Worm (Caenorhabditis elegans) whole organism, L2 larva: ENCODE data around the gene clec-264.

Experiments used
- F13H6.1 ChIP-seq: sonication (generic microtip); optimal IDR thresholded peaks from 2 replicates; lab custom pipeline; 2016; ENCODE audit warnings: missing genetic modification characterization, missing compliant biosample characterization
- R02D3.7 ChIP-seq: fragments of 150-350 bp; optimal IDR thresholded peaks from 2 replicates; lab custom pipeline; 2014; ENCODE audit warnings: missing biosample characterization, missing genetic modification characterization
- Y55F3AM.14 ChIP-seq: fragments of 200-800 bp; sonication (Bioruptor generic); optimal IDR thresholded peaks from 2 replicates; lab custom pipeline; 2018; ENCODE audit warnings: mild to moderate bottlenecking, missing genetic modification characterization, missing compliant biosample characterization
- ZK546.5 ChIP-seq: sonication (generic microtip); optimal IDR thresholded peaks from 2 replicates; lab custom pipeline; 2017; ENCODE audit warnings: missing biosample characterization, missing genetic modification characterization
- alr-1 ChIP-seq: fragments of 150-350 bp; optimal IDR thresholded peaks from 2 replicates; lab custom pipeline; 2014; ENCODE audit warnings: missing biosample characterization, missing genetic modification characterization
- aly-2 ChIP-seq: fragments of 150-350 bp; optimal IDR thresholded peaks from 2 replicates; lab custom pipeline; 2014; ENCODE audit warnings: missing biosample characterization, missing genetic modification characterization
- ama-1 ChIP-seq: fragments of 150-350 bp; optimal IDR thresholded peaks from 2 replicates; lab custom pipeline; 2018; ENCODE audit warnings: inconsistent platforms
- blmp-1 ChIP-seq: sonication (generic microtip); optimal IDR thresholded peaks from 2 replicates; lab custom pipeline; 2017; ENCODE audit warnings: missing genetic modification characterization, mild to moderate bottlenecking, missing compliant biosample characterization, antibody characterized with exemption, moderate library complexity; ENCODE audit not compliant: insufficient read depth
- ceh-16 ChIP-seq: fragments of 150-350 bp; optimal IDR thresholded peaks from 2 replicates; lab custom pipeline; 2014; ENCODE audit warnings: missing biosample characterization, missing genetic modification characterization
- ceh-82 ChIP-seq: fragments of 150-350 bp; optimal IDR thresholded peaks from 2 replicates; lab custom pipeline; 2014; ENCODE audit warnings: missing biosample characterization, missing genetic modification characterization
- crh-2 ChIP-seq: sonication (generic microtip); optimal IDR thresholded peaks from 2 replicates; lab custom pipeline; 2017; ENCODE audit warnings: missing biosample characterization, missing genetic modification characterization
- dmd-4 ChIP-seq: sonication (generic microtip); optimal IDR thresholded peaks from 2 replicates; lab custom pipeline; 2017; ENCODE audit warnings: missing biosample characterization, missing genetic modification characterization
- egl-27 ChIP-seq: sonication (generic microtip); optimal IDR thresholded peaks from 3 replicates; lab custom pipeline; 2017; ENCODE audit warnings: missing biosample characterization, missing genetic modification reagents, missing genetic modification characterization
- elt-1 ChIP-seq: fragments of 150-350 bp; optimal IDR thresholded peaks from 2 replicates; lab custom pipeline; 2014; ENCODE audit warnings: missing biosample characterization, missing genetic modification characterization
- fos-1 ChIP-seq: fragments of 150-350 bp; optimal IDR thresholded peaks from 2 replicates; lab custom pipeline; 2014; ENCODE audit warnings: missing biosample characterization, missing genetic modification characterization
- gmeb-1 ChIP-seq: fragments of 150-350 bp; optimal IDR thresholded peaks from 2 replicates; lab custom pipeline; 2014; ENCODE audit warnings: missing biosample characterization, missing genetic modification characterization
- lin-39 ChIP-seq: fragments of 150-350 bp; optimal IDR thresholded peaks from 2 replicates; lab custom pipeline; 2014; ENCODE audit warnings: missing biosample characterization, missing genetic modification reagents, missing genetic modification characterization
- lsy-2 ChIP-seq, 2 experiments: fragments of 150-350 bp in 1 of 2; sonication (generic microtip) in 1 of 2; optimal IDR thresholded peaks; 2 replicates each; lab custom pipeline; 2014 to 2017; ENCODE audit warnings: missing biosample characterization in 2 of 2, missing genetic modification characterization in 2 of 2
- mdl-1 ChIP-seq, 2 experiments: fragments of 150-350 bp in 1 of 2; sonication (generic microtip) in 1 of 2; optimal IDR thresholded peaks; 2 replicates each; lab custom pipeline; 2017; ENCODE audit warnings: missing biosample characterization in 2 of 2, missing genetic modification characterization in 2 of 2
- nhr-11 ChIP-seq: fragments of 150-350 bp; optimal IDR thresholded peaks from 2 replicates; lab custom pipeline; 2014; ENCODE audit warnings: missing biosample characterization, missing genetic modification characterization
- nhr-12 ChIP-seq: fragments of 150-350 bp; optimal IDR thresholded peaks from 2 replicates; lab custom pipeline; 2014; ENCODE audit warnings: missing biosample characterization, missing genetic modification characterization
- nhr-129 ChIP-seq: fragments of 150-350 bp; optimal IDR thresholded peaks from 2 replicates; lab custom pipeline; 2014; ENCODE audit warnings: missing biosample characterization, missing genetic modification characterization
- nhr-21 ChIP-seq: fragments of 150-350 bp; optimal IDR thresholded peaks from 2 replicates; lab custom pipeline; 2014; ENCODE audit warnings: missing biosample characterization, missing genetic modification characterization
- nhr-23 ChIP-seq: fragments of 150-350 bp; optimal IDR thresholded peaks from 2 replicates; lab custom pipeline; 2014; ENCODE audit warnings: missing biosample characterization, missing genetic modification reagents, missing genetic modification characterization
- nhr-25 ChIP-seq: fragments of 150-350 bp; sonication (generic microtip); optimal IDR thresholded peaks from 3 replicates; lab custom pipeline; 2014; ENCODE audit warnings: missing biosample characterization, missing genetic modification characterization
- nhr-77 ChIP-seq: fragments of 150-350 bp; optimal IDR thresholded peaks from 2 replicates; lab custom pipeline; 2014; ENCODE audit warnings: missing biosample characterization, missing genetic modification characterization
- peb-1 ChIP-seq: fragments of 150-350 bp; optimal IDR thresholded peaks from 2 replicates; lab custom pipeline; 2014; ENCODE audit warnings: missing biosample characterization, missing genetic modification characterization
- sem-4 ChIP-seq: fragments of 150-350 bp; optimal IDR thresholded peaks from 2 replicates; lab custom pipeline; 2014; ENCODE audit warnings: missing biosample characterization, missing genetic modification reagents, missing genetic modification characterization
- sma-9 ChIP-seq, 2 experiments: fragments of 150-350 bp in 1 of 2; sonication (generic microtip) in 1 of 2; optimal IDR thresholded peaks; 2 replicates each; lab custom pipeline; 2014 to 2016; ENCODE audit warnings: missing genetic modification characterization in 2 of 2, mild to moderate bottlenecking in 1 of 2, missing biosample characterization in 1 of 2, missing compliant biosample characterization in 1 of 2, missing genetic modification reagents in 1 of 2, moderate library complexity in 1 of 2
- snpc-4 ChIP-seq: fragments of 150-350 bp; optimal IDR thresholded peaks from 2 replicates; lab custom pipeline; 2014; ENCODE audit warnings: missing biosample characterization, missing genetic modification characterization
- unc-39 ChIP-seq: fragments of 150-350 bp; optimal IDR thresholded peaks from 2 replicates; lab custom pipeline; 2014; ENCODE audit warnings: missing biosample characterization, missing genetic modification characterization
- unc-55 ChIP-seq: fragments of 150-350 bp; sonication (generic microtip); optimal IDR thresholded peaks from 3 replicates; lab custom pipeline; 2014; ENCODE audit warnings: missing biosample characterization, missing genetic modification reagents, missing genetic modification characterization
- unc-62 ChIP-seq: fragments of 150-350 bp; optimal IDR thresholded peaks from 2 replicates; lab custom pipeline; 2014; ENCODE audit warnings: missing biosample characterization, missing genetic modification reagents, missing genetic modification characterization
- zag-1 ChIP-seq: fragments of 150-350 bp; optimal IDR thresholded peaks from 2 replicates; lab custom pipeline; 2014; ENCODE audit warnings: missing biosample characterization, missing genetic modification characterization
- ztf-1 ChIP-seq: fragments of 200-800 bp; sonication (Bioruptor generic); conservative IDR thresholded peaks from 2 replicates; pipeline ENCODE4 v1.3.6; 2022; ENCODE audit warnings: missing genetic modification characterization, missing compliant biosample characterization
- ztf-11 ChIP-seq: sonication (generic microtip); optimal IDR thresholded peaks from 2 replicates; lab custom pipeline; 2017; ENCODE audit warnings: missing biosample characterization, missing genetic modification characterization
- ztf-4 ChIP-seq: fragments of 150-350 bp; optimal IDR thresholded peaks from 2 replicates; lab custom pipeline; 2014; ENCODE audit warnings: missing biosample characterization, missing genetic modification characterization

clec-264 gene

ce11 chrV:20824962-20825609, 25.4 kb downstream of the clec-264 start, which contains the start of the genes gcy-22 and grl-14:
TSS of gene gcy-22 (minus strand) at chrV:20825062.
TSS of gene grl-14 (plus strand) at chrV:20825559.
- TF ChIP-seq blmp-1 (tag; lab: Kevin White, UChicago) (no peak), nhr-77 (tag; lab: Kevin White, UChicago) (no peak), mdl-1 (tag; optimal IDR thresholded peaks at IDR 0.05; lab: Kevin White, UChicago) (no peak), sem-4 (no peak), ztf-1 (no peak), ztf-11 (tag; lab: Kevin White, UChicago) (no peak), nhr-23 (tag; lab: Kevin White, UChicago) (no peak), gmeb-1 (no peak), snpc-4 (tag; lab: Kevin White, UChicago) (no peak), crh-2 (tag; lab: Kevin White, UChicago) (no peak), unc-39 (tag; lab: Kevin White, UChicago) (no peak)

- TF ChIP-seq egl-27 = no peak
- TF ChIP-seq unc-62 = no peak
- TF ChIP-seq ZK546.5 (tag; lab: Kevin White, UChicago) = no peak
- TF ChIP-seq nhr-21 (tag; lab: Kevin White, UChicago) = no peak
- TF ChIP-seq ama-1 (lab: Kevin White, UChicago) = no peak
- TF ChIP-seq nhr-12 (tag; lab: Kevin White, UChicago) = no peak
- TF ChIP-seq aly-2 = no peak
- TF ChIP-seq lin-39 = no peak
- no peak for TF ChIP-seq nhr-23 (tag; lab: Kevin White, UChicago)
- TF ChIP-seq nhr-129 = no peak
- no peak for TF ChIP-seq dmd-4 (tag; lab: Kevin White, UChicago)
- TF ChIP-seq zag-1 (tag; lab: Kevin White, UChicago) = no peak
- TF ChIP-seq Y55F3AM.14 (GFP tag; lab: Kevin White, UChicago) = no peak
- no peak for TF ChIP-seq F13H6.1 (tag; lab: Kevin White, UChicago)
- TF ChIP-seq sma-9 (GFP tag; optimal IDR thresholded peaks at IDR 0.05; lab: Kevin White, UChicago) = no peak
- TF ChIP-seq sma-9 (tag; optimal IDR thresholded peaks at IDR 0.05; lab: Kevin White, UChicago) = no peak
- no peak for TF ChIP-seq nhr-77 (tag; lab: Kevin White, UChicago)
- no peak for TF ChIP-seq gmeb-1
- TF ChIP-seq R02D3.7 = no peak
Observed at ce11 chrV:20820033-20820432, 30.5 kb downstream of the clec-264 start, which contains the start of gene T03D8.6. TSS of gene T03D8.6 (minus strand) at chrV:20820330.

ce11 chrV:20815842-20816241, 34.7 kb downstream of the clec-264 start, which contains the start of gene sshk-1:
TSS of gene sshk-1 (plus strand) at chrV:20816142.
- TF ChIP-seq ZK546.5 (tag; lab: Kevin White, UChicago) (no peak), dmd-4 (tag; lab: Kevin White, UChicago) (no peak), unc-62 (no peak)

DNA sequence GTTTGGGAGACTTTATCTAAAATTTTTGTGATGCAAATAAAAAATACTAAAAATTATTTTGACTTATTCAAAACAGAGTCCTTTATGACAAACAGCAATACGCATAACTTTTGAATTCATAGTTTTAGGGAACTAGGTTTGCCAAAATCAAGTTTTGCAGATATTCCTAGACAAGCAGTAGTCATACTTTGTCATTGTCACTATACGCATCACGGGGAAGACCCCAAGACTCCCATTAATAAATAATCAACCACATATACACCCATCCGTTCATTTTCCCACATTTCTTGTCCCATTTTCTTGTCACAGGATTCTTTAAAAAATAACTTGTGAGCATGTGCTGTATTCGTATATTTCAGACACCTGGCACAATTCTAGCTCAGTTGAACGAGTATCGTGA, 36.1 kb downstream of the clec-264 start, which contains the start of gene Y44A6D.7:
TSS of gene Y44A6D.7 (plus strand) at position 301 of the 400 bp plus-strand sequence.
- peak; percentile 39 for TF ChIP-seq unc-55 (GFP tag; lab: Kevin White, UChicago)
- no peak for TF ChIP-seq alr-1

- TF ChIP-seq elt-1 (no peak), ama-1 (lab: Kevin White, UChicago) (no peak), nhr-25 (tag; lab: Kevin White, UChicago) (no peak), Y55F3AM.14 (GFP tag; lab: Kevin White, UChicago) (no peak), lsy-2 (tag; optimal IDR thresholded peaks at IDR 0.05; lab: Kevin White, UChicago) (no peak), nhr-12 (tag; lab: Kevin White, UChicago) (no peak), ztf-11 (tag; lab: Kevin White, UChicago) (no peak), peb-1 (no peak), sem-4 (no peak), dmd-4 (tag; lab: Kevin White, UChicago) (no peak), mdl-1 (tag; optimal IDR thresholded peaks at IDR 0.05; lab: Kevin White, UChicago) (no peak), ztf-4 (tag; lab: Kevin White, UChicago) (no peak), egl-27 (no peak), alr-1 (no peak), sma-9 (GFP tag; optimal IDR thresholded peaks at IDR 0.05; lab: Kevin White, UChicago) (no peak), sma-9 (tag; optimal IDR thresholded peaks at IDR 0.05; lab: Kevin White, UChicago) (no peak), ceh-16 (tag; lab: Kevin White, UChicago) (no peak), snpc-4 (tag; lab: Kevin White, UChicago) (no peak), nhr-11 (tag; lab: Kevin White, UChicago) (no peak), fos-1 (tag; lab: Kevin White, UChicago) (no peak), ceh-82 (tag; lab: Kevin White, UChicago) (no peak)
Observed at ce11 chrV:20813646-20814045, 36.9 kb downstream of the clec-264 start.
